Fruit fly (Drosophila melanogaster): ENCODE data around the gene CG11563.
A peak's percentile ranks its signal among the peaks of the same experiment; 100 is the strongest.

The CG11563 gene

DNA sequence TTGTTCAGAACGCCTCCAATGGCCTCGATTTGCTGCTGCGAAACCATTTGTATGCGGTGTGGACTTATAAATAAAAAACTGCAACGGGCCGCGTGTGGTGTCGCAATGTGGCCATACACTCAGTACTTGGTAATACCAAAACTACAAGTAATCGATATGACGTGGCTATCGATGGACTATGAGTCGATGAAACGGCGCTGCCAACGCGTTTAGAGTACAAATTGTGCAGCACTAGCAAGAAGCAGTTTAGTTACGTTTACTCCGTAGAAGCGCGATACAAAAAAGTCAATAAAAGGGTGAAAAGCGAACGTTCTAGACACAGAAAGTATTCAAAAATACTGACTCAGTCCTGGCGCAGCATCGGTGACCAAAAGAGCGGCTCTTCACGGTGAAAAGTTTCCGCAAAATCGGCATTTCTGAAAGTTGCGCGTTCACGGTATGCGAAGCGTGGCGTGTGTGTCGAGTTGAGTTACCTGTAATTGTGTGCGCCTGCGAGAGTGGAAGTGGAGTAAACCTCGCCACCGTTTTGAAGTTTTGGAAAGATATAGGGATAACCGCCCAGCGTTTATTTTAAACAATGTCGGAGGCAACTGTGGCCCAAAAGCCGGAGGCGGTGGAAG, 10.7 kb downstream of the CG11563 start, which contains the start of the genes nero and CG1910 (continued):
- TF ChIP-seq CG16779 (GFP tag; IDR thresholded peaks at IDR 0.05) (no peak), CG14441 (GFP tag; IDR thresholded peaks at IDR 0.05) (no peak), CG33557 (GFP tag; optimal IDR thresholded peaks at IDR 0.05) (no peak), CG12769 (tag; optimal IDR thresholded peaks at IDR 0.05) (no peak), CG4854 (GFP tag; optimal IDR thresholded peaks at IDR 0.05) (no peak), prd (optimal IDR thresholded peaks at IDR 0.05) (no peak), prd (GFP tag; IDR thresholded peaks at IDR 0.05) (no peak), fd64A (GFP tag; optimal IDR thresholded peaks at IDR 0.05) (no peak), gfzf (GFP tag; optimal IDR thresholded peaks at IDR 0.05) (peak; percentile 92), lab (GFP tag; optimal IDR thresholded peaks at IDR 0.05) (no peak), CG9817 (tag; optimal IDR thresholded peaks at IDR 0.05) (no peak), Sox102F (GFP tag; optimal IDR thresholded peaks at IDR 0.05) (no peak), CG32532 (GFP tag; IDR thresholded peaks at IDR 0.05) (no peak), sens-2 (GFP tag; IDR thresholded peaks at IDR 0.05) (no peak), CG5953 (GFP tag; IDR thresholded peaks at IDR 0.05) (no peak), insv (GFP tag; optimal IDR thresholded peaks at IDR 0.05) (no peak), CG7839 (tag; optimal IDR thresholded peaks at IDR 0.05) (no peak), zf30C (GFP tag; optimal IDR thresholded peaks at IDR 0.05) (no peak), slp2 (GFP tag; optimal IDR thresholded peaks at IDR 0.05) (no peak), HLH54F (GFP tag; optimal IDR thresholded peaks at IDR 0.05) (no peak), CG13424 (tag; optimal IDR thresholded peaks at IDR 0.05) (no peak), org-1 (GFP tag; optimal IDR thresholded peaks at IDR 0.05) (no peak), Ssrp (tag; optimal IDR thresholded peaks at IDR 0.05) (no peak), Awh (GFP tag; IDR thresholded peaks at IDR 0.05) (no peak), Sry-δ (GFP tag; optimal IDR thresholded peaks at IDR 0.05) (peak; percentile 86), HmgD (GFP tag; optimal IDR thresholded peaks at IDR 0.05) (peak; percentile 70), grn (GFP tag; optimal IDR thresholded peaks at IDR 0.05) (no peak), CG4707 (GFP tag; optimal IDR thresholded peaks at IDR 0.05) (no peak), CG8089 (GFP tag; optimal IDR thresholded peaks at IDR 0.05) (peak; percentile 2), CG4282 (GFP tag; optimal IDR thresholded peaks at IDR 0.05) (no peak), CG1792 (GFP tag; optimal IDR thresholded peaks at IDR 0.05) (no peak), Hsf (GFP tag; optimal IDR thresholded peaks at IDR 0.05) (peak; percentile 30), Ets65A (GFP tag) (no peak), gem (tag; optimal IDR thresholded peaks at IDR 0.05) (no peak), CG7928 (GFP tag; optimal IDR thresholded peaks at IDR 0.05) (no peak), Hr51 (GFP tag; optimal IDR thresholded peaks at IDR 0.05) (no peak), al (GFP tag; IDR thresholded peaks at IDR 0.05) (no peak), en (GFP tag; optimal IDR thresholded peaks at IDR 0.05) (no peak), stc (GFP tag; IDR thresholded peaks at IDR 0.05) (no peak), E2f2 (GFP tag; IDR thresholded peaks at IDR 0.05) (no peak), bab2 (GFP tag; optimal IDR thresholded peaks at IDR 0.05) (no peak), Jarid2 (GFP tag; optimal IDR thresholded peaks at IDR 0.05) (no peak), CG15514 (GFP tag; optimal IDR thresholded peaks at IDR 0.05) (peak; percentile 78), CG12299 (tag; optimal IDR thresholded peaks at IDR 0.05) (peak; percentile 42), trem (tag; optimal IDR thresholded peaks at IDR 0.05) (peak; percentile 99), cato (GFP tag; optimal IDR thresholded peaks at IDR 0.05; ENCODE audit: borderline replicate concordance) (no peak), CG7357 (GFP tag; IDR thresholded peaks at IDR 0.05) (0 out of 3 replicates have a peak, but pooled peaks have one; percentile 23), CG17802 (tag; optimal IDR thresholded peaks at IDR 0.05) (no peak), ssp (GFP tag; IDR thresholded peaks at IDR 0.05) (no peak), Kr (GFP tag; optimal IDR thresholded peaks at IDR 0.05) (peak; percentile 3), NfI (GFP tag; optimal IDR thresholded peaks at IDR 0.05) (no peak)
